Worm (Caenorhabditis elegans) whole organism, L4/young adult: ENCODE data around the gene Y37D8A.8.

Experiments
- W03F9.2 ChIP-seq: fragments of 150-350 bp; optimal IDR thresholded peaks from 2 replicates; lab custom pipeline; 2014; ENCODE audit warnings: missing biosample characterization, missing genetic modification characterization
- dao-5 ChIP-seq: sonication (generic microtip); optimal IDR thresholded peaks from 2 replicates; lab custom pipeline; 2016; ENCODE audit warnings: missing genotype, missing genetic modification characterization, moderate library complexity, missing compliant biosample characterization
- him-1 ChIP-seq: sonication (generic microtip); optimal IDR thresholded peaks from 2 replicates; lab custom pipeline; 2016; ENCODE audit warnings: missing genotype, missing genetic modification reagents, missing genetic modification characterization, missing compliant biosample characterization

Gene Y37D8A.8

DNA sequence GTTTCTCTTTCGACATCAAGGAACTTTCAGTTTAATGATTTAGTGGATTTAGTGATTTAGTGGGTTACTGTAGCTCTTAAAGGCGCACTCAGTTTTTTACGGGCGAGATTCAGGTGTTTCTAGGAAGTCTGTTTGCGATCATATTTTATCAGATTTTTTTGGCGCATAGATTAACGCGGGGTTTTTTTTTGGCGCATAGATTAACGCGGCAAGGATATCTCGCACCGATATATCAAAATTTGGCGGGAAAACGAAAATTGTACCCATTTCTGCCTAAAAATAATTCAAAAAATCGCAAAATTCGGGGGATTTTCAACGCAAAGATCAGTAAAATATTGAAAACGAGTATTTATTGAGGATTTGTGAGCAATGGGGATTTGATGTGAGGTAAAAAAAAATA lies 16.0 kb downstream of the Y37D8A.8 start:
- TF ChIP-seq him-1 (tag; lab: Kevin White, UChicago) (no peak), dao-5 (tag; lab: Kevin White, UChicago) (no peak), W03F9.2 (tag; lab: Kevin White, UChicago) (no peak)

DNA sequence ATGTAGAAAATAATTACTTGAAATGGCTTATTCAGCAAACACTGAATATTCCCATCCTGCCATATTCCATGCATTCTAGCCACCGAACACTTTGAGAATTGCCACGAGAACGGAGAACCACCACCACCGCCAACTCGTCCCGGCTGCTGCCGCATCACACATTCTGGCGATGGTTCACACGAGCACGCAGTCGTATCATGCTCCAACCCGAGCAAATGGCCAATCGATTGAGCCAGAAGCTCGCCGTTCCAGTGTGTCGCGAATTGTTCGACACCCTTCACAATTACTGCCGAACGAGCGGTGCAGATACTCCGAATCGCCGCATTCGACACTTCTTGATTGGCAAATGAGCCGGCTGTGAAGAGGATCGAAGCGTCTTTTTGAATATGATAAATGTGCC lies 20.4 kb downstream of the Y37D8A.8 start:
- TF ChIP-seq him-1 (tag; lab: Kevin White, UChicago) (no peak), W03F9.2 (tag; lab: Kevin White, UChicago) (no peak), dao-5 (tag; lab: Kevin White, UChicago) (no peak)

DNA sequence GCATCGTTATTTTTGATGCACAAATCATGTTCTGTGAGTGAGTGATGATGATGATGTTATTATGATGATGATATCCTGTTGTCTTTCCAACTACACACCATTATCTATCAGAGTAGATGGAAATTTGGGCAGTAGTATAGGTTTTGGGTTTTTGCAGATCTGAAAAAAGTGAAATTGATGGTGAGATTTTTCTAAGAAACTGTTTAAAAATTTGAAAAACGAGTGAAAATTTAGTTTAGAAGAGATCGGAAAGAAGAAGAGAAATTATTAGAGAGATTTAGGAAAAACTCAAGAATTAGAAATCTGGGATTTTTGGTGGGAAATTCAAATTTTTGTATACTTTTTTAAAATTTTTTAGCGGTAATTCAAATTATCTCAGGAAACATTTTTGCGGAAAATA lies 26.8 kb downstream of the Y37D8A.8 start, which contains the start of the genes Y37D8A.29 and unc-71:
TSS of gene Y37D8A.29 (minus strand) at position 101 of the 400 bp plus-strand sequence.
TSS of gene unc-71 (minus strand) at position 159 of the 400 bp plus-strand sequence.
- no peak for TF ChIP-seq him-1 (tag; lab: Kevin White, UChicago)
- no peak for TF ChIP-seq dao-5 (tag; lab: Kevin White, UChicago)
- no peak for TF ChIP-seq W03F9.2 (tag; lab: Kevin White, UChicago)

DNA sequence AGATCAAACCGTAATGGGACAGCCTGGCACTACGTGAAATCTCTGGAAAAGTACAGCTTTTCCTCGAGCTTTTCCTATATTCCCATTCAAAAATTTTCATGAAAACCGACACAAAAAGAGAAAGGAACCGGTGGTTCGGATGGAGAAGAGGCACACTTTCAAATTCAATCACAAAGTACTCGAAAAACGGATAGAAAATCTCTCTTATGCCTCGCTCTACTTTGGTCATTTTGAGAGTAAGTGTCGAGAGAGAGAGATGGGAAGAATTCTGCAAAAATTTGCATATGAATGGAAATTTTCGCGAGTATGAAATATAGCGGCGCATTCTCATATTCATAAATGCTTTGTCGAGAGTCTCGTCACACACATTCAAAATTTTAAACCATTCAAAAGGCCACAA lies 28.0 kb downstream of the Y37D8A.8 start:
- TF ChIP-seq him-1 (tag; lab: Kevin White, UChicago): no peak
- TF ChIP-seq W03F9.2 (tag; lab: Kevin White, UChicago): no peak
- TF ChIP-seq dao-5 (tag; lab: Kevin White, UChicago): no peak

DNA sequence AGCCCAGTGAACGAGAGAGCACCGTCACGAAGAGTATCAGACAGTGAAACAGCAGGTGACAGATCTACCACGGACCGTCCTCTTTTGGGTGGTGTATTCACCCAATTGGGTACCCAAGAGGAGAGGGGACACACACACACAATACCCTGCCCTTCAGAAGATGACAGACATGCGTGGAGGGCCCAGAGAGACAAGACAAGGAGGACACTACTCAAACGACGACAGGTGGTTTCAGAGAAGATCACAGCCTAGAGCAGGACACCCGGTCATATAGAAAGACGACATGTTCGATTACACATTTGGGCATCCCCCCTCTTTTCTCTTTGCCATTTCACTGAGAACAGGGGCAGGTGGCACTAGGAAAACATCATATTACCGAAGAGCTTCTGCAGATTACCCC lies 29.5 kb downstream of the Y37D8A.8 start:
- TF ChIP-seq W03F9.2 (tag; lab: Kevin White, UChicago): no peak
- TF ChIP-seq dao-5 (tag; lab: Kevin White, UChicago): no peak
- no peak for TF ChIP-seq him-1 (tag; lab: Kevin White, UChicago)

DNA sequence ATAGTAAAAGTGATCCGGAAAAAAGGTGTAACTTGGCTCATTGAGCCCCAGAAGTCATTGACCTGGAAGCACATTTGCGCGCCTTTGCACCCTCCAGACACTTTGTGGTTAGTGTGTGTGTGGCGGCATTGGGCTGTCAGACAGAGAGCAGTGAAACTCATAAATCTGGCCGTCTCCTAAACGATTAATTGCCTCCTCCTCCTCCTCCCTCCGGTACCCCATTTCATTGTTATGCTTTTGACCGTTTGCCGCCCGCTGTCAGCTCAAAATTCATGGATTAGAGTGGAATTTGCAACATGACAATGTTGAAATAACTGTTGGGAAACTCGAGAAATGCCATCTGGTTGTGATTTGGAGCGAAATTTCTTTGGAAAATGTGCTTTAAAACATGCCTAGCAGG lies 39.3 kb downstream of the Y37D8A.8 start:
- TF ChIP-seq dao-5 (tag; lab: Kevin White, UChicago) (no peak), W03F9.2 (tag; lab: Kevin White, UChicago) (no peak), him-1 (tag; lab: Kevin White, UChicago) (no peak)

DNA sequence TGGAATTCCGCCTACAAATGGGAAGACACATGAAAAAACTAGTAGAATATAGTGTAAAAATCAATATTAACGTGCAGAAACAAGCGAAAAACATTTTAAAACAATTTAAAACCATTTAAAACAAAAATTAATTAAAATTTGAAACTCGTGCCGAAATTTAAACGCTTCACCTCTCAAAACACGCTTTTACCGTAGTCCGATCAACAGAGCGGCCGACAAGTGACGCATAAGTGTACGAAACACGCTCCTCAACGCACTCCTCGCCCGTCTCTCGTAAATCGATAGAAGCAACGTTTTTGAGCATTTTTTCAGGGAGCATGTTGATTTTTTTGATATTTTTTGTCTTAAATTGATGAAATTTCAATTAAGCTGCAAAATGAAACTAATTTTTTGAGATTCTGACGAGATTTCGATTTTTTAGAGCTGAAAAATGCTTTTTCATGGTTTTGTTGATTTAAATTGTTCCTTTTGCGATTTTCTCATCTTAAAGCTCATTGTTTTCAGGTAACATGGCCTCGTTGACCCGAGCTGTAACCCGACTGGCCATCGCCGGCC lies 40.3 kb downstream of the Y37D8A.8 start, which contains the start of gene cox-5A:
TSS of gene cox-5A (plus strand) at position 505 of the 555 bp plus-strand sequence.
- TF ChIP-seq him-1 (tag; lab: Kevin White, UChicago) (peak; percentile 98), dao-5 (tag; lab: Kevin White, UChicago) (no peak), W03F9.2 (tag; lab: Kevin White, UChicago) (peak; percentile 99)

DNA sequence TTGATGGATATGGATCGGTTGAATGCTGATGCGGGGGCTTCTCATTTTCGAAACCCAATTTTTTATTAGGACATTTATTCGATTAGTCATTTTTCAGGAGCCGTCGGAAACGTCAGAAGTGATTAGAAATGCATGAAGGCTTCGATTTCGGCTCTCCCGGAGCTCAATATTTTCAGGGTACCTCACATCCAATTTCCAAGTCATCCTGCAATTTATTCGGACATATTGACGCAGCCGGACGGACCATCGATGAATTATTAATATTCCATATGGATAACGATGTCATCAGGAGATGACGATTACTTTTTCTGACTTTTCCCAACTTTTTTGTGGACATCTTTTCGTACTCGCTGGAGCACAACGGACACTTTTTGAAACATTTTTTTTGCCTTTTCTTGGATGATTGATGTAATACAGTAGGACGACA lies 41.9 kb downstream of the Y37D8A.8 start:
- TF ChIP-seq W03F9.2 (tag; lab: Kevin White, UChicago): no peak
- TF ChIP-seq him-1 (tag; lab: Kevin White, UChicago): no peak
- no peak for TF ChIP-seq dao-5 (tag; lab: Kevin White, UChicago)

DNA sequence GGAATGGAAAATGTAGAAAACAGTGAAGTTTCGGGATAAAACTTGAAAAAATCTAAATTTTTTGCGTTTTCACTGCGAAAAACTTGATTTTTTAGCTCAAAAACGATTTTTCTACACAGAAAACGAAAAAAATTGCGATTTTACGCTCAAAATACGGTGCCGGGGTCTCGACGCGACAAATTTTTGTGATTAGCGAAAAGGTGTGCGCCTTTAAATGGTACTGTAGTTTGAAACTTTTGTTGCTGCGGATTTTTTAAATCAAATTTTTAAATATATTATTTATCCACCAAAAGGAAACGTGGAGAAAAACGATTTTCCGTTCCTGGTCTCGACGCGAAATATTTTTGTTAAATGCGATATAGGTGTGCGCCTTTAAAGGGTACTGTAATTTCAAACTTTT lies 42.5 kb downstream of the Y37D8A.8 start:
- TF ChIP-seq him-1 (tag; lab: Kevin White, UChicago) (no peak), W03F9.2 (tag; lab: Kevin White, UChicago) (no peak), dao-5 (tag; lab: Kevin White, UChicago) (no peak)

DNA sequence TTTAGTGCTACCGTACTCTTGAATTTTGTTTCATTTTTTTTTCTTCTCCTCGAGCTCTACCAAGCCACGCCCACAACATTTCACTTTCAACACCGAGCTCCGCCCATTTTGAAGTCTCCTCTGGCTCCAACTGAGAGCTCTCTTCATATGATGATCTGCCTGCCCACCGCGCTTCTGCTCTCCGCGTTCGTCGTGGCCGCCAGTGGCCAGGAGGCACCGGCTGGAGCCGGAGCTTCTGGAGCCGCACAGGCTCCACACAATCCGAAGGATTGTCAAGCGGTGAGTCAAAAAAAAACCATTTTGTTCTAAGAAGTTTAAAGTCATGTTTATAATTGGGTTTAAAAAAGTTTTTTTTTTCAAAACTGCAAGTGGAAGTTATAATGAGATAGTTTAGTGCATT lies 45.6 kb downstream of the Y37D8A.8 start, which contains the start of gene flp-14:
TSS of gene flp-14 (plus strand) at position 146 of the 400 bp plus-strand sequence.
- TF ChIP-seq him-1 (tag; lab: Kevin White, UChicago) (no peak), W03F9.2 (tag; lab: Kevin White, UChicago) (no peak), dao-5 (tag; lab: Kevin White, UChicago) (no peak)

DNA sequence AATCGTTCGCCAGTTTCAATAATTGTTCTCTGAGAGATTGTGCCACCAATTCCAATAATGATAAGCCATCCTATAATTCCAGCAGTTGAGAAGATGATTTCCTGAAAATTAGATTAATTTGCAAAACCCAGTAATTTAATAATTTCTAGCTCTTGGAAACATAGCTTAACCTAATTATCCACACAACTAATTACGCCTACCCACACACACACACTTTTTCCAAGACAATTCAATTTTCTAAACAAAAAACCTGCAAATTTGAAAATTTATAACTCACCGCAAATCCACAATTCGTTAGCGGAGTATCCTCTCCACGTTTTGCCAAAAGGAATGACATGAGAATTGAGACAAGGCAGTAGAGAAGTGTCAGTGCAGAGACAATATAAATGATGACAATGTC lies 51.7 kb downstream of the Y37D8A.8 start:
- no peak for TF ChIP-seq dao-5 (tag; lab: Kevin White, UChicago)
- TF ChIP-seq W03F9.2 (tag; lab: Kevin White, UChicago): no peak
- TF ChIP-seq him-1 (tag; lab: Kevin White, UChicago): no peak
